Worm (Caenorhabditis elegans): Measurements from ENCODE around the gene mpz-4.

DNA sequence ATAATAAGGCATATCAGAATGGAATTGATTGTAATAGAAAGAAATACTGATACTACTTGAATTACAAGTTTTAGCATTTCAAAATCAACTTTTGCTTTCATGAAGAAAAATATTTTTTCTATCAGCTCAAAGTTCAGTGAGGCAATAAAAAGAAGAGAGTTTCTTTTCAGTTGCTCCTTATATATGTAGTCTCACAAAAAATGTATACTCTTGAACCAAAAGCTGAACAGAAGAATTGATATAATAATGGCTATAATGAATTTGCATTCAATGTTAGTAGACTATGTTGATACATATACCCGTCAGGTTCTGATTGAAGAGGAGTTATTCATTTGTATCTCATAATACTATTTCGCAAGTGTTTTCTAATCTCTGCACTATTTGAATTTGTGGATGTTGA, 47.5 kb upstream of the mpz-4 start, which contains the start of gene str-174:
- TF ChIP-seq pha-4 (GFP tag; IDR thresholded peaks at IDR 0.05) (no peak), pha-4 (tag; optimal IDR thresholded peaks at IDR 0.05) (no peak), egl-27 (tag; optimal IDR thresholded peaks at IDR 0.05) (no peak), zag-1 (tag; optimal IDR thresholded peaks at IDR 0.05) (no peak), gei-8 (GFP tag; optimal IDR thresholded peaks at IDR 0.05) (no peak), jun-1 (tag; optimal IDR thresholded peaks at IDR 0.05) (no peak), nhr-237 (tag; optimal IDR thresholded peaks at IDR 0.05) (no peak), ZK546.5 (tag; optimal IDR thresholded peaks at IDR 0.05) (no peak), snpc-4 (tag; optimal IDR thresholded peaks at IDR 0.05) (no peak), daf-12 (tag; optimal IDR thresholded peaks at IDR 0.05) (no peak), hlh-30 (tag; optimal IDR thresholded peaks at IDR 0.05; ENCODE audit: insufficient read depth) (no peak), ama-1 (optimal IDR thresholded peaks at IDR 0.05) (no peak), fos-1 (tag; optimal IDR thresholded peaks at IDR 0.05) (no peak), ztf-11 (tag; optimal IDR thresholded peaks at IDR 0.05) (no peak), F26F4.8 (GFP tag; conservative IDR thresholded peaks at IDR 0.05) (no peak)
